Worm (Caenorhabditis elegans) whole organism, late embryonic: ENCODE data around the gene C44C10.3.

Source experiments
- Y22D7AL.16 ChIP-seq: sonication (generic microtip); optimal IDR thresholded peaks from 2 replicates; lab custom pipeline; 2016; ENCODE audit warnings: missing genetic modification characterization, missing compliant biosample characterization
- ahr-1 ChIP-seq: sonication (generic microtip); optimal IDR thresholded peaks from 2 replicates; lab custom pipeline; 2016; ENCODE audit warnings: missing genetic modification characterization, missing compliant biosample characterization
- pqm-1 ChIP-seq: sonication (generic microtip); optimal IDR thresholded peaks from 2 replicates; lab custom pipeline; 2016; ENCODE audit warnings: missing genetic modification characterization, missing compliant biosample characterization
- pros-1 ChIP-seq: fragments of 150-350 bp; optimal IDR thresholded peaks from 2 replicates; lab custom pipeline; 2014; ENCODE audit warnings: missing biosample characterization, missing genetic modification reagents, missing genetic modification characterization

ce11 chrX:11738602-11739100, 36.3 kb downstream of the C44C10.3 start, which contains the start of gene nspa-9:
- TF ChIP-seq pqm-1 = no peak
- TF ChIP-seq ahr-1 (tag; lab: Kevin White, UChicago) = no peak
- no peak for TF ChIP-seq Y22D7AL.16
- no peak for TF ChIP-seq pros-1 (tag; lab: Kevin White, UChicago)
